Worm (Caenorhabditis elegans): ENCODE data around the gene pgp-12.

- TF ChIP-seq aly-2 (tag; optimal IDR thresholded peaks at IDR 0.05) (no peak), fkh-10 (GFP tag; optimal IDR thresholded peaks at IDR 0.05) (no peak)
These were observed 19.3 kb upstream of the pgp-12 start, which contains the start of gene rgs-2 for ce11 chrX:12712353-12712752.

Data from whole organism, L3 larva.